Fruit fly (Drosophila melanogaster) whole organism, wandering third instar larva: Measurements from ENCODE around the gene eIF3d1.

Experiments
- Abd-B ChIP-seq: fragments of >200 bp; optimal IDR thresholded peaks from 2 replicates; lab custom pipeline; 2017; ENCODE audit warnings: missing biosample characterization, missing genetic modification characterization
- CG32264 ChIP-seq: fragments of 200-800 bp; sonication (Bioruptor generic); optimal IDR thresholded peaks from 2 replicates; lab custom pipeline; 2016; ENCODE audit warnings: missing biosample characterization, missing genetic modification characterization
- CG9705 ChIP-seq: fragments of 200-800 bp; sonication (Bioruptor generic); optimal IDR thresholded peaks from 2 replicates; lab custom pipeline; 2018; ENCODE audit warnings: missing biosample characterization, mild to moderate bottlenecking, missing genetic modification characterization
- Dif ChIP-seq: fragments of 200-275, 200-300 bp; sonication (Bioruptor generic); optimal IDR thresholded peaks from 2 replicates; lab custom pipeline; 2018; ENCODE audit warnings: missing biosample characterization, missing genetic modification characterization; ENCODE audit not compliant: partially characterized antibody
- HLH106 ChIP-seq: fragments of 200-800 bp; optimal IDR thresholded peaks from 3 replicates; lab custom pipeline; 2019; ENCODE audit warnings: missing biosample characterization, mild to moderate bottlenecking, missing genetic modification characterization, moderate library complexity
- Hnf4 ChIP-seq: fragments of 200-800 bp; sonication (Bioruptor generic); optimal IDR thresholded peaks from 2 replicates; lab custom pipeline; 2016; ENCODE audit warnings: missing biosample characterization, mild to moderate bottlenecking, missing genetic modification characterization
- Hr78 ChIP-seq: fragments of >200 bp; optimal IDR thresholded peaks from 2 replicates; lab custom pipeline; 2017; ENCODE audit warnings: missing biosample characterization, missing genetic modification characterization
- Jra ChIP-seq: sonication (Bioruptor generic); optimal IDR thresholded peaks from 2 replicates; lab custom pipeline; 2016; ENCODE audit warnings: missing biosample characterization, missing genetic modification characterization
- Mio ChIP-seq: sonication (Bioruptor generic); optimal IDR thresholded peaks from 2 replicates; lab custom pipeline; 2016; ENCODE audit warnings: missing biosample characterization, missing genetic modification characterization
- Myc ChIP-seq: fragments of >200 bp; optimal IDR thresholded peaks from 2 replicates; lab custom pipeline; 2017
- N ChIP-seq: fragments of >200 bp; optimal IDR thresholded peaks from 2 replicates; lab custom pipeline; 2018; ENCODE audit warnings: missing biosample characterization, missing external identifiers, missing genetic modification characterization
- OdsH ChIP-seq: fragments of 200-800 bp; sonication (Bioruptor generic); optimal IDR thresholded peaks from 2 replicates; lab custom pipeline; 2016; ENCODE audit warnings: missing biosample characterization, mild to moderate bottlenecking, missing genetic modification characterization
- Rel ChIP-seq, 2 experiments: fragments of 200-800 bp; sonication (Bioruptor generic) in 1 of 2; optimal IDR thresholded peaks; 2 replicates in 1 of 2; 3 replicates in 1 of 2; lab custom pipeline; 2016 to 2019; ENCODE audit warnings: mild to moderate bottlenecking in 2 of 2, missing biosample characterization in 2 of 2, missing genetic modification characterization in 2 of 2, moderate library complexity in 1 of 2
- Vsx2 ChIP-seq: fragments of 200-300, 225-300 bp; sonication (Bioruptor generic); optimal IDR thresholded peaks from 2 replicates; lab custom pipeline; 2018; ENCODE audit warnings: missing biosample characterization, missing genetic modification characterization; ENCODE audit not compliant: partially characterized antibody
- br ChIP-seq: fragments of 200-800 bp; sonication (Bioruptor generic); optimal IDR thresholded peaks from 2 replicates; lab custom pipeline; 2016; ENCODE audit warnings: missing biosample characterization, missing genetic modification characterization
- dl ChIP-seq, 2 experiments: fragments of 175-275, 200-275 bp in 1 of 2; fragments of 200-275 bp in 1 of 2; sonication (Bioruptor generic); optimal IDR thresholded peaks; lab custom pipeline; 2018; ENCODE audit warnings: mild to moderate bottlenecking in 2 of 2, missing biosample characterization in 2 of 2, missing genetic modification characterization in 2 of 2, moderate library complexity in 2 of 2; ENCODE audit not compliant: partially characterized antibody in 2 of 2, insufficient read depth in 1 of 2
- dmrt93B ChIP-seq: fragments of 200-800 bp; sonication (Bioruptor generic); optimal IDR thresholded peaks from 2 replicates; lab custom pipeline; 2018; ENCODE audit warnings: missing biosample characterization, mild to moderate bottlenecking, missing genetic modification characterization
- dsf ChIP-seq: sonication (Bioruptor generic); optimal IDR thresholded peaks from 2 replicates; lab custom pipeline; 2016; ENCODE audit warnings: missing biosample characterization, missing genetic modification characterization, borderline replicate concordance
- ey ChIP-seq: fragments of 200-800 bp; sonication (Bioruptor generic); optimal IDR thresholded peaks from 2 replicates; lab custom pipeline; 2016; ENCODE audit warnings: missing biosample characterization, missing genetic modification characterization
- foxo ChIP-seq, 2 experiments: fragments of 200-800 bp; sonication (Bioruptor generic); optimal IDR thresholded peaks; 2 replicates in 1 of 2; 3 replicates in 1 of 2; lab custom pipeline; 2016 to 2017; ENCODE audit warnings: missing biosample characterization in 2 of 2, missing genetic modification characterization in 2 of 2
- fru ChIP-seq: fragments of 200-800 bp; sonication (Bioruptor generic); optimal IDR thresholded peaks from 3 replicates; lab custom pipeline; 2016; ENCODE audit warnings: missing biosample characterization, mild to moderate bottlenecking, missing genetic modification characterization
- h ChIP-seq: fragments of 200-800 bp; sonication (Bioruptor generic); optimal IDR thresholded peaks from 3 replicates; lab custom pipeline; 2016; ENCODE audit warnings: missing biosample characterization, mild to moderate bottlenecking, missing genetic modification characterization
- jim ChIP-seq: fragments of 175-275, 200-325 bp; sonication (Bioruptor generic); optimal IDR thresholded peaks from 2 replicates; lab custom pipeline; 2016; ENCODE audit warnings: missing biosample characterization, mild to moderate bottlenecking, missing genetic modification characterization
- lola ChIP-seq: fragments of >200 bp; optimal IDR thresholded peaks from 2 replicates; lab custom pipeline; 2017; ENCODE audit warnings: missing biosample characterization, missing genetic modification characterization
- pan ChIP-seq: fragments of >200 bp; optimal IDR thresholded peaks from 2 replicates; lab custom pipeline; 2017
- psq ChIP-seq: fragments of 200-800 bp; sonication (Bioruptor generic); optimal IDR thresholded peaks from 3 replicates; lab custom pipeline; 2017; ENCODE audit warnings: missing biosample characterization, mild to moderate bottlenecking, missing genetic modification characterization, moderate library complexity
- rgr ChIP-seq: fragments of 200-800 bp; sonication (Bioruptor generic); optimal IDR thresholded peaks from 3 replicates; lab custom pipeline; 2016; ENCODE audit warnings: missing biosample characterization, mild to moderate bottlenecking, missing genetic modification characterization
- sv ChIP-seq: fragments of 200-800 bp; sonication (Bioruptor generic); optimal IDR thresholded peaks from 3 replicates; lab custom pipeline; 2016; ENCODE audit warnings: missing biosample characterization, missing genetic modification characterization
- tai ChIP-seq: sonication (Bioruptor generic); optimal IDR thresholded peaks from 2 replicates; lab custom pipeline; 2016; ENCODE audit warnings: missing biosample characterization, missing genetic modification characterization
- usp ChIP-seq: fragments of >200 bp; optimal IDR thresholded peaks from 2 replicates; lab custom pipeline; 2017; ENCODE audit warnings: missing biosample characterization, missing genetic modification characterization
- woc ChIP-seq: sonication (Bioruptor generic); optimal IDR thresholded peaks from 2 replicates; lab custom pipeline; 2016; ENCODE audit warnings: missing biosample characterization, mild to moderate bottlenecking, missing genetic modification characterization

Gene eIF3d1

DNA sequence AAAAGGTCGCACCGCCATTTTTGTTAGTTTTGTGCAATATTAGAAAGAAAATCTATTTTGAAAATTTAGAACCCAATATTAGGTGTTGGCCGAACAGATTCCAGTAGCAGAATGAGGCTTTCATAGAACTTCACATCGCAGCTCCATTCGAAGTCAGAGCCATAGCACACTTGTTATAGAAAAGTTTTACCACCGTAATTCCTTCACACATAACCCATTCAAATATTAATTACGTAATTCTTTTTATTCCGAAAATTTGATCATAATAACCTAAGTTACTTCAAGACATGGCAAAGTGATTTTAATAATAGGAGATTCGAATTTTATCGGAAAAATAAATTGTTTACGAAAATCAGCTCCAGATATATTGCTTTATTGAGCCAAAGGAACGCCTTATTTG, 16.3 kb downstream of the eIF3d1 start, which contains the start of gene CG10252:
Gene CG10252, minus strand, starts transcription at position 101 of the 400 bp plus-strand sequence.
- TF ChIP-seq Myc (lab: Kevin White, UChicago) (no peak), Dif (no peak), OdsH (GFP tag; lab: Kevin White, UChicago) (no peak), HLH106 (tag; lab: Kevin White, UChicago) (no peak), psq (GFP tag; lab: Kevin White, UChicago) (no peak), Rel (GFP tag; optimal IDR thresholded peaks at IDR 0.05; lab: Kevin White, UChicago) (no peak), Rel (tag; optimal IDR thresholded peaks at IDR 0.05; lab: Kevin White, UChicago) (no peak), N (GFP tag; lab: Kevin White, UChicago) (no peak), jim (GFP tag; lab: Kevin White, UChicago) (no peak), ey (GFP tag; lab: Kevin White, UChicago) (no peak), Hnf4 (no peak), h (GFP tag; lab: Kevin White, UChicago) (no peak), Hr78 (GFP tag; lab: Kevin White, UChicago) (no peak), lola (GFP tag; lab: Kevin White, UChicago) (no peak)
- TF ChIP-seq, all 38 proteins: peak for 0

DNA sequence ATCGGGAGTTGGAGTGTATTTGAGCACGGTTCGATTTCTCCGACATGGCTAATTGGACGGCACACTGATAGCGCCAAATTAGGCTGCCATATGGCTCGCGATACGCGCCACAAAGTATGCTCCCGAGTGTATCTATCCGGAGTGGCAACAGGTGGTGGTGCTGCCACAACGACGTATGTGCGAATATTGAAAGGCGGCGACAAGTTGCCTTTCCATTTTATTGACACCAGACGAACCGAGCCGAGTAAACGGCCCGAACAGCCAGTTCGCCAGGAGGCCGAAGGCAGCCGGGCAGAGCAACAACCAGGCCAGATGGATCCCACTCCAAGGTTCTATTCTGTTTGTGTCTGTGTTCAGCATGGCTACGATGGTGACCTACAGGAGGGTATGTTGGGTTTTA, 19.0 kb downstream of the eIF3d1 start, which contains the start of gene prt:
Gene prt, minus strand, starts transcription at position 193 of the 400 bp plus-strand sequence.
- TF ChIP-seq fru (GFP tag; lab: Kevin White, UChicago) (no peak), Vsx2 (GFP tag; lab: Kevin White, UChicago) (no peak), tai (GFP tag; lab: Kevin White, UChicago) (no peak), br (GFP tag; lab: Kevin White, UChicago) (no peak), Myc (lab: Kevin White, UChicago) (no peak), dsf (GFP tag; lab: Kevin White, UChicago) (no peak)

DNA sequence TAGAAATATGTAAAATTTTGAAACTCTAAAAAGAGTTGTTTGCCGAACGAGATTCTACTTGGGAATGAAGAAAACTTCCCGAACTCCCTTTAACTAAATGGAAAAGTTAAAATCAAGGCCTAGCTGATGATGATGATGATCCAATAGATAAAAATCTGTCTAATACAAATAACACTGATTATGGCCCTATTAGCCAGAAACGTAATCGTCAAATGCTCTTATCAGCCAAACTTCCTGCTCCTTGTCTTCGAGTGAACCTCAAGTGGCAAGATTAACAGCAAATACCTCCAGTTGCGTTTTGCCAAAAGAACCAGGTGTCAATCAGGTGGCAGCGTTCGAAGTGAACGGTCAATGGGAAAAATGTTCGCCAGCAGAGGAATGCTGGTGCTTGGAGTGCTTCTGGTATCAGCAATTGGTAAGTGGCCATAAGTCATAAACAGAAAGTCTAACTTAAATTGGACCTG, 20.5 kb downstream of the eIF3d1 start, which contains the start of the genes CG31468 and Gba1a:
Gene CG31468, minus strand, starts transcription at position 51 of the 464 bp plus-strand sequence.
Gene Gba1a, plus strand, starts transcription at position 318 of the 464 bp plus-strand sequence.
- peak; percentile 16 for TF ChIP-seq h (GFP tag; lab: Kevin White, UChicago)
- TF ChIP-seq CG9705 (GFP tag; lab: Kevin White, UChicago) = no peak
- TF ChIP-seq Vsx2 (GFP tag; lab: Kevin White, UChicago) = peak; percentile 26

DNA sequence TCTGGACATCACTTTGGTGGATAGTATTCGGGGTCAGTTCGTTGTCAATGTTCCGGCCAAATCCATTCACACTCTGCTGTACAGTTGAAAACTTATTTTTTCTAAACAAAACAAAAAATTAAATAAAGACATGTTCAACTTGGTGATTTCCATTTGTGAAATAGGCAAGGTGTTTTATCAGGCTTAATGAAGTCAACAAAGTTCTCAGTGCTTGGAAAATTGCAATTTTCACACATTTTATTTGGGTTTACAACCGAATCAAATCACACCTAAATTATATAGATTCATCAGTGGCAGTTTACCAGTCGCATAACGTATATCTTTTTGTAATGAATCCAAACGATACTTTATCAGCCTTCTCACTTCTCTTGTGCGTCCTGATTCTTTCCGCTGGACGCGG, 22.6 kb downstream of the eIF3d1 start, which contains the start of gene Qsox4:
Gene Qsox4, plus strand, starts transcription at position 301 of the 400 bp plus-strand sequence.
- TF ChIP-seq sv (GFP tag; lab: Kevin White, UChicago) = no peak
- no peak for TF ChIP-seq Abd-B (GFP tag; lab: Kevin White, UChicago)
- TF ChIP-seq CG32264 (GFP tag; lab: Kevin White, UChicago) = no peak
- TF ChIP-seq h (GFP tag; lab: Kevin White, UChicago) = no peak
- TF ChIP-seq Jra = no peak
- no peak for TF ChIP-seq usp
- TF ChIP-seq psq (GFP tag; lab: Kevin White, UChicago) = no peak
- TF ChIP-seq dsf (GFP tag; lab: Kevin White, UChicago) = no peak
- no peak for TF ChIP-seq Dif
- TF ChIP-seq woc = no peak
- no peak for TF ChIP-seq HLH106 (tag; lab: Kevin White, UChicago)
- no peak for TF ChIP-seq Mio (GFP tag; lab: Kevin White, UChicago)
- TF ChIP-seq CG9705 (GFP tag; lab: Kevin White, UChicago) = no peak
- no peak for TF ChIP-seq ey (GFP tag; lab: Kevin White, UChicago)
- no peak for TF ChIP-seq jim (GFP tag; lab: Kevin White, UChicago)
- no peak for TF ChIP-seq pan
- TF ChIP-seq N (GFP tag; lab: Kevin White, UChicago) = no peak
- TF ChIP-seq, all 38 proteins: peak for 0

DNA sequence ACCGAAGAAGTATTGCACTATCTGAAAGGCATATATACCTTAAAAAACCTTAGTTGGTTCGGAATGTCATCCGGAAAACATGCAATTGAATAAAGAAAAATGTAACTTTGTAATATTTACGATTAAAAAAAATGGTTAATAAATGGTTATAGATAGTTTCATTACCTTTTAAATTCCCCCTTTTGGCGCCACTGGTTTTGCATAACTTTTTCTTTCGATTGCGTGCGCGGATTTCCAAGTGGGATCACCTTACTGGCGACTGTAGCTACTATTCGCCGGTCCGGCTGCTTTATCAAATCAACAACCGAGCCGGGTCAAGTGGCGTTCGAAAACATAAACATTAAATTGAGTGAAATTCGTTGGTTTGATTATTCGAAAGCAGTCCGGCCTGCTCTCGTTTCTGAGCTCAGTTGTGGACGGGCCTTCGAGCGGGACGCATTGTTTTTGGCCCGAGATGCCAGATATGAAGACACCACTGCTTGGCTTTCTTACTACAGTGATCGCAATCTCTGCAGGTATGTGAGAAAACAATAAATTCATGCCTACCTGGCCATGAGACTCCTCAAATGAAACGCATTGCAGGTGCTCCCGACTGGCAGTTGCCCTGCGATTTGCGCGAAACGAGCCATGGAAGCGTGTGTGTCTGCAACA, 24.7 kb downstream of the eIF3d1 start, which contains the start of gene Gba1b:
Gene Gba1b, plus strand, starts transcription at position 422 of the 651 bp plus-strand sequence.
- TF ChIP-seq Jra (no peak), dl (GFP tag; optimal IDR thresholded peaks at IDR 0.05; lab: Kevin White, UChicago; ENCODE audit: insufficient read depth in 1 of 2, partially characterized antibody in 2 of 2) (no peak), rgr (peak; percentile 5), tai (GFP tag; lab: Kevin White, UChicago) (no peak), dmrt93B (GFP tag; lab: Kevin White, UChicago) (no peak), jim (GFP tag; lab: Kevin White, UChicago) (no peak), Mio (GFP tag; lab: Kevin White, UChicago) (no peak), CG32264 (GFP tag; lab: Kevin White, UChicago) (no peak), fru (GFP tag; lab: Kevin White, UChicago) (no peak), OdsH (GFP tag; lab: Kevin White, UChicago) (no peak), h (GFP tag; lab: Kevin White, UChicago) (peak; percentile 6), foxo (GFP tag; optimal IDR thresholded peaks at IDR 0.05; lab: Kevin White, UChicago) (peak in 1 of 2 experiments; percentile 11), Hnf4 (no peak), HLH106 (tag; lab: Kevin White, UChicago) (no peak), ey (GFP tag; lab: Kevin White, UChicago) (peak; percentile 21)
- TF ChIP-seq, all 38 proteins: peak for 4
